Worm (Caenorhabditis elegans) whole organism, L4 larva: ENCODE data around the gene F44E2.4.
A peak's percentile ranks its signal among the peaks of the same experiment; 100 is the strongest.

ENCODE experiments used
- F10B5.3 ChIP-seq: sonication (generic microtip); optimal IDR thresholded peaks from 2 replicates; lab custom pipeline; 2016; ENCODE audit warnings: mild to moderate bottlenecking, missing genetic modification characterization, missing compliant biosample characterization
- F49E8.2 ChIP-seq: sonication (generic microtip); optimal IDR thresholded peaks from 2 replicates; lab custom pipeline; 2016; ENCODE audit warnings: missing compliant biosample characterization, mild to moderate bottlenecking, missing genetic modification characterization, borderline replicate concordance
- R02D3.7 ChIP-seq: fragments of 150-350 bp; sonication (generic microtip); optimal IDR thresholded peaks from 3 replicates; lab custom pipeline; 2014; ENCODE audit warnings: missing biosample characterization, missing genetic modification characterization
- T26A8.4 ChIP-seq: fragments of 200-800 bp; sonication (Bioruptor generic); IDR thresholded peaks from 2 replicates; pipeline ENCODE4 v1.3.6; 2022; ENCODE audit warnings: missing genetic modification characterization, missing compliant biosample characterization
- Y105C5A.15 ChIP-seq: fragments of 200-800 bp; sonication (Bioruptor generic); IDR thresholded peaks from 2 replicates; pipeline ENCODE4 v1.3.6; 2022; ENCODE audit warnings: missing genetic modification characterization, missing compliant biosample characterization
- ZK337.2 ChIP-seq: fragments of 200-800 bp; sonication (Bioruptor generic); IDR thresholded peaks from 2 replicates; pipeline ENCODE4 v1.3.6; 2022; ENCODE audit warnings: missing genetic modification reagents, missing genetic modification characterization, missing compliant biosample characterization
- aly-2 ChIP-seq: sonication (generic microtip); optimal IDR thresholded peaks from 2 replicates; lab custom pipeline; 2018; ENCODE audit warnings: missing biosample characterization, missing genetic modification characterization
- ama-1 ChIP-seq: fragments of 150-350 bp; optimal IDR thresholded peaks from 2 replicates; lab custom pipeline; 2014; ENCODE audit warnings: inconsistent platforms, mixed read lengths
- ceh-44 ChIP-seq: fragments of 200-800 bp; sonication (Bioruptor generic); IDR thresholded peaks from 2 replicates; pipeline ENCODE4 v1.3.6; 2022; ENCODE audit warnings: missing genetic modification reagents, missing genetic modification characterization, missing compliant biosample characterization
- ceh-62 ChIP-seq: sonication (generic microtip); optimal IDR thresholded peaks from 2 replicates; lab custom pipeline; 2017; ENCODE audit warnings: missing biosample characterization, missing genetic modification characterization
- ces-1 ChIP-seq: fragments of 150-350 bp; sonication (generic microtip); optimal IDR thresholded peaks from 4 replicates; lab custom pipeline; 2014; ENCODE audit warnings: missing biosample characterization, missing genetic modification reagents, missing genetic modification characterization
- cey-2 ChIP-seq: sonication (generic microtip); optimal IDR thresholded peaks from 3 replicates; lab custom pipeline; 2017; ENCODE audit warnings: missing genetic modification characterization, mild to moderate bottlenecking, missing compliant biosample characterization, antibody characterized with exemption, borderline replicate concordance; ENCODE audit not compliant: insufficient read depth
- daf-12 ChIP-seq: fragments of 150-350 bp; optimal IDR thresholded peaks from 2 replicates; lab custom pipeline; 2014; ENCODE audit warnings: missing biosample characterization, missing genetic modification reagents, missing genetic modification characterization
- daf-16 ChIP-seq, 3 experiments: sonication (generic microtip); optimal IDR thresholded peaks; 2 replicates each; lab custom pipeline; 2016 to 2017; ENCODE audit warnings: missing genetic modification characterization in 3 of 3, missing genetic modification reagents in 3 of 3, mild to moderate bottlenecking in 2 of 3, missing compliant biosample characterization in 2 of 3, missing biosample characterization in 1 of 3, moderate library complexity in 1 of 3
- daf-8 ChIP-seq: fragments of 200-800 bp; sonication (Bioruptor generic); IDR thresholded peaks from 2 replicates; pipeline ENCODE4 v1.3.6; 2022; ENCODE audit warnings: missing genetic modification characterization, missing compliant biosample characterization
- dmd-6 ChIP-seq: fragments of 200-800 bp; sonication (Bioruptor generic); IDR thresholded peaks from 2 replicates; pipeline ENCODE4 v1.3.6; 2022; ENCODE audit warnings: missing genetic modification reagents, missing genetic modification characterization, missing compliant biosample characterization
- dmd-8 ChIP-seq: fragments of 200-800 bp; sonication (Bioruptor generic); IDR thresholded peaks from 2 replicates; pipeline ENCODE4 v1.3.6; 2022; ENCODE audit warnings: missing genetic modification characterization, missing compliant biosample characterization
- dmd-9 ChIP-seq: fragments of 200-800 bp; sonication (Bioruptor generic); IDR thresholded peaks from 2 replicates; pipeline ENCODE4 v1.3.6; 2022; ENCODE audit warnings: missing genetic modification reagents, missing genetic modification characterization, missing compliant biosample characterization
- dpl-1 ChIP-seq: fragments of 150-350 bp; optimal IDR thresholded peaks from 2 replicates; lab custom pipeline; 2014; ENCODE audit warnings: missing biosample characterization, missing genetic modification reagents, missing genetic modification characterization
- dve-1 ChIP-seq: sonication (generic microtip); optimal IDR thresholded peaks from 2 replicates; lab custom pipeline; 2017; ENCODE audit warnings: antibody characterized with exemption, mild to moderate bottlenecking, missing genetic modification characterization, missing compliant biosample characterization; ENCODE audit not compliant: insufficient read depth
- fkh-10 ChIP-seq: fragments of 150-350 bp; optimal IDR thresholded peaks from 2 replicates; lab custom pipeline; 2014; ENCODE audit warnings: missing biosample characterization, missing genetic modification reagents, missing genetic modification characterization
- fos-1 ChIP-seq: fragments of 150-350 bp; optimal IDR thresholded peaks from 2 replicates; lab custom pipeline; 2014; ENCODE audit warnings: missing biosample characterization, missing genetic modification characterization
- gei-8 ChIP-seq: fragments of 200-800 bp; sonication (Bioruptor generic); optimal IDR thresholded peaks from 2 replicates; lab custom pipeline; 2018; ENCODE audit warnings: mild to moderate bottlenecking, missing genetic modification characterization, missing compliant biosample characterization
- hlh-11 ChIP-seq: fragments of 200-800 bp; sonication (Bioruptor generic); optimal IDR thresholded peaks from 2 replicates; lab custom pipeline; 2018; ENCODE audit warnings: mild to moderate bottlenecking, missing genetic modification characterization, missing compliant biosample characterization
- hmg-1.1 ChIP-seq: fragments of 200-800 bp; sonication (Bioruptor generic); IDR thresholded peaks from 2 replicates; pipeline ENCODE4 v1.3.6; 2022; ENCODE audit warnings: missing genetic modification reagents, missing genetic modification characterization, missing compliant biosample characterization
- jun-1 ChIP-seq: fragments of 150-350 bp; optimal IDR thresholded peaks from 2 replicates; lab custom pipeline; 2014; ENCODE audit warnings: missing biosample characterization, missing genetic modification reagents, missing genetic modification characterization
- lim-7 ChIP-seq: fragments of 200-800 bp; sonication (Bioruptor generic); IDR thresholded peaks from 2 replicates; pipeline ENCODE4 v1.3.6; 2022; ENCODE audit warnings: missing genetic modification characterization, missing compliant biosample characterization
- lin-39 ChIP-seq: fragments of 150-350 bp; optimal IDR thresholded peaks from 2 replicates; lab custom pipeline; 2014; ENCODE audit warnings: missing biosample characterization, missing genetic modification reagents, missing genetic modification characterization
- lsy-2 ChIP-seq, 2 experiments: fragments of 150-350 bp in 1 of 2; sonication (generic microtip) in 1 of 2; optimal IDR thresholded peaks; 2 replicates each; lab custom pipeline; 2014 to 2017; ENCODE audit warnings: missing biosample characterization in 2 of 2, missing genetic modification characterization in 2 of 2
- mdl-1 ChIP-seq, 2 experiments: fragments of 150-350 bp in 1 of 2; sonication (generic microtip) in 1 of 2; optimal IDR thresholded peaks; 2 replicates each; lab custom pipeline; 2014 to 2017; ENCODE audit warnings: missing biosample characterization in 2 of 2, missing genetic modification characterization in 2 of 2
- mdt-29 ChIP-seq: fragments of 200-800 bp; sonication (Bioruptor generic); IDR thresholded peaks from 2 replicates; pipeline ENCODE4 v1.3.6; 2022; ENCODE audit warnings: missing genetic modification reagents, missing genetic modification characterization, missing compliant biosample characterization
- mes-2 ChIP-seq: sonication (generic microtip); optimal IDR thresholded peaks from 2 replicates; lab custom pipeline; 2016; ENCODE audit warnings: missing genotype, mild to moderate bottlenecking, missing genetic modification characterization, missing compliant biosample characterization; ENCODE audit not compliant: poor library complexity, severe bottlenecking
- mxl-3 ChIP-seq: fragments of 200-800 bp; sonication (Bioruptor generic); optimal IDR thresholded peaks from 2 replicates; lab custom pipeline; 2018; ENCODE audit warnings: mild to moderate bottlenecking, missing genetic modification characterization, missing compliant biosample characterization
- nhr-10 ChIP-seq: fragments of 150-350 bp; optimal IDR thresholded peaks from 2 replicates; lab custom pipeline; 2014; ENCODE audit warnings: missing biosample characterization, missing genetic modification characterization
- nhr-11 ChIP-seq: fragments of 150-350 bp; optimal IDR thresholded peaks from 2 replicates; lab custom pipeline; 2014; ENCODE audit warnings: missing biosample characterization, missing genetic modification characterization
- nhr-237 ChIP-seq: sonication (generic microtip); optimal IDR thresholded peaks from 2 replicates; lab custom pipeline; 2017; ENCODE audit warnings: missing biosample characterization, missing genetic modification characterization
- pha-4 ChIP-seq, 2 experiments: fragments of 150-350 bp in 1 of 2; fragments of 200-800 bp in 1 of 2; sonication (Bioruptor generic) in 1 of 2; IDR thresholded peaks in 1 of 2; optimal IDR thresholded peaks in 1 of 2; 2 replicates each; pipeline versions ENCODE4 v1.3.6 to Lab custom; 2014 to 2022; ENCODE audit warnings: missing genetic modification characterization in 2 of 2, missing genetic modification reagents in 2 of 2, missing biosample characterization in 1 of 2, missing compliant biosample characterization in 1 of 2
- php-3 ChIP-seq: fragments of 200-800 bp; sonication (Bioruptor generic); IDR thresholded peaks from 2 replicates; pipeline ENCODE4 v1.3.6; 2022; ENCODE audit warnings: missing genetic modification reagents, missing genetic modification characterization, missing compliant biosample characterization
- set-16 ChIP-seq: fragments of 200-800 bp; sonication (Bioruptor generic); IDR thresholded peaks from 2 replicates; pipeline ENCODE4 v1.3.6; 2022; ENCODE audit warnings: missing genetic modification reagents, missing genetic modification characterization, missing compliant biosample characterization
- snpc-4 ChIP-seq: fragments of 150-350 bp; optimal IDR thresholded peaks from 2 replicates; lab custom pipeline; 2014; ENCODE audit warnings: missing biosample characterization, missing genetic modification characterization
- unc-130 ChIP-seq: sonication (generic microtip); optimal IDR thresholded peaks from 2 replicates; lab custom pipeline; 2016; ENCODE audit warnings: missing genetic modification reagents, missing genetic modification characterization, missing compliant biosample characterization
- unc-39 ChIP-seq: sonication (generic microtip); optimal IDR thresholded peaks from 2 replicates; lab custom pipeline; 2017; ENCODE audit warnings: missing biosample characterization, missing genetic modification characterization
- ztf-11 ChIP-seq: fragments of 150-350 bp; optimal IDR thresholded peaks from 2 replicates; lab custom pipeline; 2014; ENCODE audit warnings: missing biosample characterization, missing genetic modification characterization
- ztf-7 ChIP-seq: fragments of 150-350 bp; optimal IDR thresholded peaks from 2 replicates; lab custom pipeline; 2014; ENCODE audit warnings: missing biosample characterization, missing genetic modification characterization

The F44E2.4 gene

ce11 chrIII:8799964-8800795 lies 38.0 kb downstream of the F44E2.4 start, which contains the start of gene F54F2.6 (continued):
- peak; percentile 33 for TF ChIP-seq dpl-1 (GFP tag; lab: Kevin White, UChicago)
- peak; percentile 49 for TF ChIP-seq jun-1 (tag; lab: Kevin White, UChicago)
- no peak for TF ChIP-seq Y105C5A.15 (GFP tag; lab: Robert Waterston, UW)
- peak; percentile 75 for TF ChIP-seq T26A8.4 (GFP tag; lab: Robert Waterston, UW)
- peak; percentile 13 for TF ChIP-seq nhr-237 (tag; lab: Kevin White, UChicago)
- TF ChIP-seq mes-2 (tag; lab: Kevin White, UChicago), result peak; percentile 69
- TF ChIP-seq ZK337.2 (GFP tag; lab: Robert Waterston, UW), result peak; percentile 13; the same call in 1 of the 2 replicates

DNA sequence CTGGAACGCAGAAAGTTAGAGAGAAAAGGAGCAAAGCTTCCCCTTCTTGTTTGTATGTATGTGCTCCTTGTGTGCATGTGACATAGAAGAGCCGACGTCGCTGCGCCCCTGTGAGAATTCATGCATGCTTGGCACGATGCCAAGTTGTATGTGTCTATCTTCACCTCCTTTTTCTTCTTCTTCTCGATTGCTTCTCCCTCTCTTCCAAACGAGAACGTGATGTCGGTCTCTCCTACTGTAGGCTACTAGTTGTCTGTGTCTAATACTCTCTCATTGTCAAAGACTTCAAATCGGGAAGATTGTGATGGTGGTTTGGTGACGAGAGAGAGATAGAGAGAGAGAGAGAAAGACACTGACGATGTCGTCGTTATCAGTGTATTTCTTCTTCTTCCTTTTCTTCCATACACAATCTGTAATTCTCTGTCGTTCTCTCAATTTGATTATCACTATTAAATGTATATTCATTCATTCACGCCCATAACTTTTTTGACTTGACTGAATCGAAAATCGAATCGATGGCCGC lies 41.0 kb downstream of the F44E2.4 start:
- TF ChIP-seq dmd-8 (GFP tag; lab: Robert Waterston, UW) (no peak), daf-16 (GFP tag; optimal IDR thresholded peaks at IDR 0.05; lab: Kevin White, UChicago) (peak in 1 of 2 experiments; percentile 12), daf-16 (tag; optimal IDR thresholded peaks at IDR 0.05; lab: Kevin White, UChicago) (peak; percentile 79), dve-1 (tag; lab: Kevin White, UChicago) (peak; percentile 97), fos-1 (tag; lab: Kevin White, UChicago) (no peak), ztf-11 (no peak), gei-8 (GFP tag; lab: Kevin White, UChicago) (peak; percentile 72), ceh-62 (tag; lab: Kevin White, UChicago) (no peak), mxl-3 (peak; percentile 93), nhr-10 (tag; lab: Kevin White, UChicago) (peak; percentile 81), snpc-4 (tag; lab: Kevin White, UChicago) (no peak), php-3 (GFP tag; lab: Robert Waterston, UW) (peak; percentile 73), ces-1 (GFP tag; lab: Kevin White, UChicago) (no peak), set-16 (GFP tag; lab: Robert Waterston, UW) (peak; percentile 58), ztf-7 (tag; lab: Kevin White, UChicago) (peak; percentile 35), lim-7 (0 out of 2 replicates have a peak, but pooled peaks have one; percentile 43), cey-2 (tag; lab: Kevin White, UChicago) (peak; percentile 53), lin-39 (tag; lab: Kevin White, UChicago) (no peak), dmd-6 (GFP tag; lab: Robert Waterston, UW) (peak; percentile 96), aly-2 (tag; lab: Kevin White, UChicago) (no peak), F10B5.3 (tag; lab: Kevin White, UChicago) (peak; percentile 23), dmd-9 (GFP tag; lab: Robert Waterston, UW) (no peak), daf-12 (no peak), dpl-1 (GFP tag; lab: Kevin White, UChicago) (peak; percentile 58), lsy-2 (tag; optimal IDR thresholded peaks at IDR 0.05; lab: Kevin White, UChicago) (peak; percentile 90 to 94), R02D3.7 (no peak), F49E8.2 (tag; lab: Kevin White, UChicago) (no peak), unc-39 (tag; lab: Kevin White, UChicago) (no peak), pha-4 (GFP tag; IDR thresholded peaks at IDR 0.05; lab: Robert Waterston, UW) (peak; percentile 17; the same call in 1 of the 2 replicates), pha-4 (tag; optimal IDR thresholded peaks at IDR 0.05; lab: Kevin White, UChicago) (no peak), hmg-1.1 (GFP tag; lab: Robert Waterston, UW) (peak; percentile 80), mdl-1 (tag; optimal IDR thresholded peaks at IDR 0.05; lab: Kevin White, UChicago) (peak; percentile 77 to 97), unc-130 (GFP tag; lab: Kevin White, UChicago) (no peak), hlh-11 (tag; lab: Kevin White, UChicago) (peak; percentile 99), nhr-237 (tag; lab: Kevin White, UChicago) (no peak), ZK337.2 (GFP tag; lab: Robert Waterston, UW) (0 out of 2 replicates have a peak, but pooled peaks have one; percentile 41), nhr-11 (peak; percentile 80), ama-1 (lab: Kevin White, UChicago) (peak; percentile 37), fkh-10 (GFP tag; lab: Kevin White, UChicago) (peak; percentile 86), ceh-44 (GFP tag; lab: Robert Waterston, UW) (0 out of 2 replicates have a peak, but pooled peaks have one; percentile 20), mdt-29 (GFP tag; lab: Robert Waterston, UW) (no peak), T26A8.4 (GFP tag; lab: Robert Waterston, UW) (peak; percentile 73), daf-8 (GFP tag; lab: Robert Waterston, UW) (no peak)
